Fruit fly (Drosophila melanogaster): Measurements from ENCODE around the gene CG7943.

dm6 chr3R:30061154-30061482 lies 14.8 kb downstream of the CG7943 start:
- no peak for TF ChIP-seq Myc (optimal IDR thresholded peaks at IDR 0.05)
- no peak for TF ChIP-seq insv (optimal IDR thresholded peaks at IDR 0.05)
- no peak for TF ChIP-seq ttk (optimal IDR thresholded peaks at IDR 0.05)
- TF ChIP-seq h (optimal IDR thresholded peaks at IDR 0.05), result no peak
- no peak for TF ChIP-seq psq (optimal IDR thresholded peaks at IDR 0.05)
- no peak for TF ChIP-seq Sin3A (optimal IDR thresholded peaks at IDR 0.05)
